Worm (Caenorhabditis elegans) whole organism, L2 larva: ENCODE data around the gene inf-1.

ENCODE experiments used
- C34F6.9 ChIP-seq: fragments of 150-350 bp; optimal IDR thresholded peaks from 2 replicates; lab custom pipeline; 2014; ENCODE audit warnings: missing biosample characterization, missing genetic modification characterization
- F13H6.1 ChIP-seq: sonication (generic microtip); optimal IDR thresholded peaks from 2 replicates; lab custom pipeline; 2016; ENCODE audit warnings: missing genetic modification characterization, missing compliant biosample characterization
- R02D3.7 ChIP-seq: fragments of 150-350 bp; optimal IDR thresholded peaks from 2 replicates; lab custom pipeline; 2014; ENCODE audit warnings: missing biosample characterization, missing genetic modification characterization
- Y55F3AM.14 ChIP-seq: fragments of 200-800 bp; sonication (Bioruptor generic); optimal IDR thresholded peaks from 2 replicates; lab custom pipeline; 2018; ENCODE audit warnings: mild to moderate bottlenecking, missing genetic modification characterization, missing compliant biosample characterization
- ZK546.5 ChIP-seq: sonication (generic microtip); optimal IDR thresholded peaks from 2 replicates; lab custom pipeline; 2017; ENCODE audit warnings: missing biosample characterization, missing genetic modification characterization
- alr-1 ChIP-seq: fragments of 150-350 bp; optimal IDR thresholded peaks from 2 replicates; lab custom pipeline; 2014; ENCODE audit warnings: missing biosample characterization, missing genetic modification characterization
- aly-2 ChIP-seq: fragments of 150-350 bp; optimal IDR thresholded peaks from 2 replicates; lab custom pipeline; 2014; ENCODE audit warnings: missing biosample characterization, missing genetic modification characterization
- ama-1 ChIP-seq: fragments of 150-350 bp; optimal IDR thresholded peaks from 2 replicates; lab custom pipeline; 2018; ENCODE audit warnings: inconsistent platforms
- blmp-1 ChIP-seq: sonication (generic microtip); optimal IDR thresholded peaks from 2 replicates; lab custom pipeline; 2017; ENCODE audit warnings: missing genetic modification characterization, mild to moderate bottlenecking, missing compliant biosample characterization, antibody characterized with exemption, moderate library complexity; ENCODE audit not compliant: insufficient read depth
- ceh-16 ChIP-seq: fragments of 150-350 bp; optimal IDR thresholded peaks from 2 replicates; lab custom pipeline; 2014; ENCODE audit warnings: missing biosample characterization, missing genetic modification characterization
- egl-27 ChIP-seq: sonication (generic microtip); optimal IDR thresholded peaks from 3 replicates; lab custom pipeline; 2017; ENCODE audit warnings: missing biosample characterization, missing genetic modification reagents, missing genetic modification characterization
- elt-1 ChIP-seq: fragments of 150-350 bp; optimal IDR thresholded peaks from 2 replicates; lab custom pipeline; 2014; ENCODE audit warnings: missing biosample characterization, missing genetic modification characterization
- elt-3 ChIP-seq: sonication (generic microtip); optimal IDR thresholded peaks from 2 replicates; lab custom pipeline; 2017; ENCODE audit warnings: missing biosample characterization, missing genetic modification characterization
- fos-1 ChIP-seq: fragments of 150-350 bp; optimal IDR thresholded peaks from 2 replicates; lab custom pipeline; 2014; ENCODE audit warnings: missing biosample characterization, missing genetic modification characterization
- gmeb-1 ChIP-seq: fragments of 150-350 bp; optimal IDR thresholded peaks from 2 replicates; lab custom pipeline; 2014; ENCODE audit warnings: missing biosample characterization, missing genetic modification characterization
- lin-13 ChIP-seq: fragments of 150-350 bp; optimal IDR thresholded peaks from 2 replicates; lab custom pipeline; 2014; ENCODE audit warnings: missing biosample characterization, missing genetic modification reagents, missing genetic modification characterization
- lsy-2 ChIP-seq, 2 experiments: fragments of 150-350 bp in 1 of 2; sonication (generic microtip) in 1 of 2; optimal IDR thresholded peaks; 2 replicates each; lab custom pipeline; 2014 to 2017; ENCODE audit warnings: missing biosample characterization in 2 of 2, missing genetic modification characterization in 2 of 2
- mab-5 ChIP-seq: fragments of 150-350 bp; optimal IDR thresholded peaks from 2 replicates; lab custom pipeline; 2014; ENCODE audit warnings: missing biosample characterization, missing genetic modification characterization
- mdl-1 ChIP-seq, 2 experiments: fragments of 150-350 bp in 1 of 2; sonication (generic microtip) in 1 of 2; optimal IDR thresholded peaks; 2 replicates each; lab custom pipeline; 2017; ENCODE audit warnings: missing biosample characterization in 2 of 2, missing genetic modification characterization in 2 of 2
- nhr-129 ChIP-seq: fragments of 150-350 bp; optimal IDR thresholded peaks from 2 replicates; lab custom pipeline; 2014; ENCODE audit warnings: missing biosample characterization, missing genetic modification characterization
- nhr-21 ChIP-seq: fragments of 150-350 bp; optimal IDR thresholded peaks from 2 replicates; lab custom pipeline; 2014; ENCODE audit warnings: missing biosample characterization, missing genetic modification characterization
- nhr-23 ChIP-seq: fragments of 150-350 bp; optimal IDR thresholded peaks from 2 replicates; lab custom pipeline; 2014; ENCODE audit warnings: missing biosample characterization, missing genetic modification reagents, missing genetic modification characterization
- nhr-25 ChIP-seq: fragments of 150-350 bp; sonication (generic microtip); optimal IDR thresholded peaks from 3 replicates; lab custom pipeline; 2014; ENCODE audit warnings: missing biosample characterization, missing genetic modification characterization
- nhr-77 ChIP-seq: fragments of 150-350 bp; optimal IDR thresholded peaks from 2 replicates; lab custom pipeline; 2014; ENCODE audit warnings: missing biosample characterization, missing genetic modification characterization
- sem-4 ChIP-seq: fragments of 150-350 bp; optimal IDR thresholded peaks from 2 replicates; lab custom pipeline; 2014; ENCODE audit warnings: missing biosample characterization, missing genetic modification reagents, missing genetic modification characterization
- skn-1 ChIP-seq: sonication (generic microtip); optimal IDR thresholded peaks from 2 replicates; lab custom pipeline; 2017; ENCODE audit warnings: missing biosample characterization, missing genetic modification characterization
- sma-3 ChIP-seq: sonication (generic microtip); optimal IDR thresholded peaks from 2 replicates; lab custom pipeline; 2016; ENCODE audit warnings: missing genetic modification reagents, missing genetic modification characterization, missing compliant biosample characterization
- sma-9 ChIP-seq, 2 experiments: fragments of 150-350 bp in 1 of 2; sonication (generic microtip) in 1 of 2; optimal IDR thresholded peaks; 2 replicates each; lab custom pipeline; 2014 to 2016; ENCODE audit warnings: missing genetic modification characterization in 2 of 2, mild to moderate bottlenecking in 1 of 2, missing biosample characterization in 1 of 2, missing compliant biosample characterization in 1 of 2, missing genetic modification reagents in 1 of 2, moderate library complexity in 1 of 2
- snpc-4 ChIP-seq: fragments of 150-350 bp; optimal IDR thresholded peaks from 2 replicates; lab custom pipeline; 2014; ENCODE audit warnings: missing biosample characterization, missing genetic modification characterization
- unc-39 ChIP-seq: fragments of 150-350 bp; optimal IDR thresholded peaks from 2 replicates; lab custom pipeline; 2014; ENCODE audit warnings: missing biosample characterization, missing genetic modification characterization
- unc-55 ChIP-seq: fragments of 150-350 bp; sonication (generic microtip); optimal IDR thresholded peaks from 3 replicates; lab custom pipeline; 2014; ENCODE audit warnings: missing biosample characterization, missing genetic modification reagents, missing genetic modification characterization
- unc-62 ChIP-seq: fragments of 150-350 bp; optimal IDR thresholded peaks from 2 replicates; lab custom pipeline; 2014; ENCODE audit warnings: missing biosample characterization, missing genetic modification reagents, missing genetic modification characterization
- zag-1 ChIP-seq: fragments of 150-350 bp; optimal IDR thresholded peaks from 2 replicates; lab custom pipeline; 2014; ENCODE audit warnings: missing biosample characterization, missing genetic modification characterization
- ztf-1 ChIP-seq: fragments of 200-800 bp; sonication (Bioruptor generic); conservative IDR thresholded peaks from 2 replicates; pipeline ENCODE4 v1.3.6; 2022; ENCODE audit warnings: missing genetic modification characterization, missing compliant biosample characterization
- ztf-11 ChIP-seq: sonication (generic microtip); optimal IDR thresholded peaks from 2 replicates; lab custom pipeline; 2017; ENCODE audit warnings: missing biosample characterization, missing genetic modification characterization
- ztf-4 ChIP-seq: fragments of 150-350 bp; optimal IDR thresholded peaks from 2 replicates; lab custom pipeline; 2014; ENCODE audit warnings: missing biosample characterization, missing genetic modification characterization

The inf-1 gene

DNA sequence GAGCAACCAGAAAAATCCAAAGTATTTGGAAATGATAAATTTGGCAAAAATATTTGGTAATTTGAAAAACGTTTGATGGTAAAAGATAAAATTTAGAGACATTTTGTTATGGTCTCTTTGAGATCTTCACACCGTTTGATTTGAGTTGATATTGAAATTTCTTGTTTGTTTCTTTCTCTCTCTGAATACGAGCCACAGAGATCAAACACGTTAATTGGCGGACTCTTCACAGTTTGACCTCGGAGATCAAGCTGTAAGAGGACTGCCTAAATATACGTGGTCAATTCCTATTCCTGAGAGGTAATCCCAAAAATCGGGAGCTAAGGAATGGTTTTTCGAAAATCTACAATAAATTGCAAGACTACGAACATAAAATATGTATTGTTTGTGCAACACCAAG is 38.7 kb downstream of the inf-1 start:
- TF ChIP-seq nhr-21 (tag; lab: Kevin White, UChicago) (no peak), blmp-1 (tag; lab: Kevin White, UChicago) (no peak), ceh-16 (no peak), snpc-4 (tag; lab: Kevin White, UChicago) (no peak), nhr-77 (no peak), aly-2 (tag; lab: Kevin White, UChicago) (no peak), gmeb-1 (tag; lab: Kevin White, UChicago) (no peak), skn-1 (no peak), unc-62 (no peak), unc-55 (GFP tag; lab: Kevin White, UChicago) (no peak), elt-1 (tag; lab: Kevin White, UChicago) (no peak), Y55F3AM.14 (GFP tag; lab: Kevin White, UChicago) (no peak), mdl-1 (tag; optimal IDR thresholded peaks at IDR 0.05; lab: Kevin White, UChicago) (no peak), zag-1 (tag; lab: Kevin White, UChicago) (no peak), ztf-4 (tag; lab: Kevin White, UChicago) (no peak), ztf-1 (GFP tag; lab: Robert Waterston, UW) (no peak), nhr-129 (tag; lab: Kevin White, UChicago) (no peak), elt-3 (tag; lab: Kevin White, UChicago) (no peak), unc-39 (tag; lab: Kevin White, UChicago) (no peak), sem-4 (tag; lab: Kevin White, UChicago) (no peak)

ce11 chrIII:6969090-6969489 is 39.2 kb downstream of the inf-1 start, which contains the start of gene F31E3.12:
Gene F31E3.12 (plus strand): TSS chrIII:6969390.
- TF ChIP-seq mdl-1 (tag; optimal IDR thresholded peaks at IDR 0.05; lab: Kevin White, UChicago) (no peak), ZK546.5 (no peak)

ce11 chrIII:6969781-6970342 is 39.9 kb downstream of the inf-1 start:
- TF ChIP-seq mdl-1 (tag; optimal IDR thresholded peaks at IDR 0.05; lab: Kevin White, UChicago): no peak
- peak; percentile 20 for TF ChIP-seq Y55F3AM.14 (GFP tag; lab: Kevin White, UChicago)
- no peak for TF ChIP-seq alr-1
- no peak for TF ChIP-seq C34F6.9 (tag; lab: Kevin White, UChicago)
- TF ChIP-seq blmp-1 (tag; lab: Kevin White, UChicago): no peak
- no peak for TF ChIP-seq R02D3.7 (tag; lab: Kevin White, UChicago)
- peak in 1 of 2 experiments; percentile 2 for TF ChIP-seq lsy-2 (tag; optimal IDR thresholded peaks at IDR 0.05; lab: Kevin White, UChicago)
- TF ChIP-seq ama-1 (lab: Kevin White, UChicago): no peak
- no peak for TF ChIP-seq nhr-25 (tag; lab: Kevin White, UChicago)
- no peak for TF ChIP-seq lin-13 (GFP tag; lab: Kevin White, UChicago)
- TF ChIP-seq nhr-21 (tag; lab: Kevin White, UChicago): peak; percentile 6
- TF ChIP-seq egl-27 (tag; lab: Kevin White, UChicago): no peak
- TF ChIP-seq sem-4 (tag; lab: Kevin White, UChicago): no peak
- TF ChIP-seq snpc-4 (tag; lab: Kevin White, UChicago): no peak
- no peak for TF ChIP-seq ztf-11 (tag; lab: Kevin White, UChicago)
- TF ChIP-seq unc-55 (GFP tag; lab: Kevin White, UChicago): no peak
- TF ChIP-seq, all 48 proteins: peak for 3

- TF ChIP-seq nhr-21 (tag; lab: Kevin White, UChicago): no peak
- no peak for TF ChIP-seq fos-1 (tag; lab: Kevin White, UChicago)
- no peak for TF ChIP-seq ama-1 (lab: Kevin White, UChicago)
- TF ChIP-seq skn-1: no peak
- no peak for TF ChIP-seq sma-3 (GFP tag; lab: Kevin White, UChicago)
- TF ChIP-seq mdl-1 (tag; optimal IDR thresholded peaks at IDR 0.05; lab: Kevin White, UChicago): no peak
- TF ChIP-seq mab-5 (tag; lab: Kevin White, UChicago): no peak
- TF ChIP-seq sma-9 (GFP tag; optimal IDR thresholded peaks at IDR 0.05; lab: Kevin White, UChicago): no peak
- TF ChIP-seq sma-9 (tag; optimal IDR thresholded peaks at IDR 0.05; lab: Kevin White, UChicago): no peak
- no peak for TF ChIP-seq lin-13 (GFP tag; lab: Kevin White, UChicago)
- no peak for TF ChIP-seq unc-55 (GFP tag; lab: Kevin White, UChicago)
- no peak for TF ChIP-seq nhr-23 (tag; lab: Kevin White, UChicago)
- no peak for TF ChIP-seq Y55F3AM.14 (GFP tag; lab: Kevin White, UChicago)
- TF ChIP-seq snpc-4 (tag; lab: Kevin White, UChicago): no peak
- TF ChIP-seq elt-3 (tag; lab: Kevin White, UChicago): no peak
- no peak for TF ChIP-seq F13H6.1 (tag; lab: Kevin White, UChicago)
- no peak for TF ChIP-seq zag-1 (tag; lab: Kevin White, UChicago)
Observed at ce11 chrIII:6970744-6971143, 40.8 kb downstream of the inf-1 start.
